Worm (Caenorhabditis elegans): ENCODE data around the gene ZK1307.9.

Gene ZK1307.9

DNA sequence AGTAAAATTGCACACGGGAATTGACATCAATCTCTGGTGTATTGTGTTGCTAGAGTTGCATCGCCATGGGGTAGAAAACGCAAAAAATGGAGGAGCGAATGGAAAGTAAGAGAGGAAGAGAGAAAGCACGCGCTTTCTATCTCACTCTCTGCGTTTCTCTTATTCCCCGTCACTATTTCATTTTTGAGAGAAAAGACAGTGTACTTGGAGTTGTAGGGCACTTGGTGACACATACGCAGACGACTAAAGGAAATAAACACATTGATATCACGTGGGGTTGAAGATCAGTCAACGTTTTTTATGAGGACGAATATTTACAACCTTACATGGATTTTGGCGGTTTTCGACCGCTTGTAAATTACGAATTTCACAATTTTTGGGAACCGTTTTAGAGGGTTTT, 45.9 kb upstream of the ZK1307.9 start (continued):
- TF ChIP-seq ceh-16 (tag; optimal IDR thresholded peaks at IDR 0.05) (no peak), ZK546.5 (tag; optimal IDR thresholded peaks at IDR 0.05) (no peak)

ce11 chrII:9604063-9604462, 45.2 kb upstream of the ZK1307.9 start:
- TF ChIP-seq aly-2 (tag; optimal IDR thresholded peaks at IDR 0.05) (no peak), nfya-1 (tag; optimal IDR thresholded peaks at IDR 0.05; ENCODE audit: insufficient read depth) (peak; percentile 3), ZK546.5 (tag; optimal IDR thresholded peaks at IDR 0.05) (no peak), tbx-2 (tag; optimal IDR thresholded peaks at IDR 0.05) (no peak), pha-4 (tag; optimal IDR thresholded peaks at IDR 0.05) (peak; percentile 18), ama-1 (optimal IDR thresholded peaks at IDR 0.05) (peak; percentile 35), nhr-237 (tag; optimal IDR thresholded peaks at IDR 0.05) (no peak), lin-39 (tag; optimal IDR thresholded peaks at IDR 0.05) (peak; percentile 34), elt-2 (tag; optimal IDR thresholded peaks at IDR 0.05) (peak; percentile 68), hmg-11 (tag; optimal IDR thresholded peaks at IDR 0.05) (no peak), pqm-1 (tag; optimal IDR thresholded peaks at IDR 0.05) (peak; percentile 87), unc-39 (tag; optimal IDR thresholded peaks at IDR 0.05) (no peak), lsy-12 (tag; optimal IDR thresholded peaks at IDR 0.05) (no peak), egl-27 (tag; optimal IDR thresholded peaks at IDR 0.05) (no peak), jun-1 (tag; optimal IDR thresholded peaks at IDR 0.05) (no peak)

- TF ChIP-seq pha-4 (tag; optimal IDR thresholded peaks at IDR 0.05) (peak; percentile 3), mml-1 (tag; optimal IDR thresholded peaks at IDR 0.05) (no peak), skn-1 (tag; optimal IDR thresholded peaks at IDR 0.05) (peak; percentile 18), elt-2 (tag; optimal IDR thresholded peaks at IDR 0.05) (peak; percentile 24), pqm-1 (tag; optimal IDR thresholded peaks at IDR 0.05) (peak; percentile 53), unc-39 (tag; optimal IDR thresholded peaks at IDR 0.05) (no peak)
Measured at ce11 chrII:9604685-9605084, 44.6 kb upstream of the ZK1307.9 start.

DNA sequence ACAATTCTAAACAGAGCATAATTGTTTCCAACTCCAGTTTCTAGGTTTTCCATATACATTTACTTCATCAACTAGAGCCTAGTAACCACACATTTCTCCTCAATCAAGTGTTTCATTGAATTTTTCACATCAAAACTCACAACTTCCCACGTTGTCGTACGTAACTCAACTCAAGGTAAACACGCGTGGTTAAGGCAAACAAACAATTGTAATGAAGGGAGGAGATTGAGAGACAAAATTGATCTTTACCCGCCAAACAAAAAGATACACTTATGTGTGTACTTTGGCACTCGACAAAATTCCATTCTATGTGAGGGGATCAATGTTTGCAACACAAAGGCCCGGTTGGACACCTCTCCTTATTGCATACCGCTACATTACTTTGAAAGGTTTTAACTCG, 44.0 kb upstream of the ZK1307.9 start, which contains the start of gene nhr-19:
Gene nhr-19 (minus strand): TSS at position 191 of the 400 bp plus-strand sequence.
- TF ChIP-seq nhr-11 (tag; optimal IDR thresholded peaks at IDR 0.05) = no peak
- TF ChIP-seq ZK546.5 (tag; optimal IDR thresholded peaks at IDR 0.05) = no peak
- peak; percentile 17 for TF ChIP-seq mdl-1 (tag; optimal IDR thresholded peaks at IDR 0.05)
- TF ChIP-seq ama-1 (optimal IDR thresholded peaks at IDR 0.05) = no peak
- peak; percentile 85 for TF ChIP-seq pha-4 (tag; optimal IDR thresholded peaks at IDR 0.05)
- no peak for TF ChIP-seq ztf-4 (tag; optimal IDR thresholded peaks at IDR 0.05)
- no peak for TF ChIP-seq eor-1 (tag; optimal IDR thresholded peaks at IDR 0.05)
- TF ChIP-seq nfya-1 (tag; optimal IDR thresholded peaks at IDR 0.05; ENCODE audit: insufficient read depth) = no peak

DNA sequence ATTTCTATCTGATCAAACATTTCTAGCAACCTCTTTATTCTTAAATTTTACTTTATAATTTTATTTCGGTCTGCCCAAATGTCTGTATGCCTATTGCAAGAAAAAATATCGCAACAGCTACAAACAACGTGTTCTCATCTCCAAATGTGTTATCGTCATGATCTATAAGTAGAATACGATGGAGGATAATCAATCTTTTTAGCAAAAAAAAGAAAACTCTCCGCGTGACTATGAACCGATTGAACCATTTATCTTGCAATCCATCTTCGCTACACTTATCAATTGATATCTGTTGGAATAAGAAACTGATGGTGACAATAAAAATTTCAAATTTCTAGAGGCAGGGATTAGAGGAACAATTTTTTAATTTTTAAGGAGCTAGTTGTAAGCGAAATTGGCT, 43.3 kb upstream of the ZK1307.9 start:
- TF ChIP-seq ama-1 (optimal IDR thresholded peaks at IDR 0.05) (no peak), eor-1 (tag; optimal IDR thresholded peaks at IDR 0.05) (no peak), nhr-23 (tag; optimal IDR thresholded peaks at IDR 0.05) (peak; percentile 30), elt-3 (tag; optimal IDR thresholded peaks at IDR 0.05) (no peak), lin-39 (tag; optimal IDR thresholded peaks at IDR 0.05) (no peak), elt-1 (tag; optimal IDR thresholded peaks at IDR 0.05) (peak; percentile 93), zag-1 (tag; optimal IDR thresholded peaks at IDR 0.05) (no peak), mml-1 (tag; optimal IDR thresholded peaks at IDR 0.05) (no peak), nhr-77 (tag; optimal IDR thresholded peaks at IDR 0.05) (no peak), nfya-1 (tag; optimal IDR thresholded peaks at IDR 0.05; ENCODE audit: insufficient read depth) (no peak), egl-5 (tag; optimal IDR thresholded peaks at IDR 0.05) (no peak), unc-39 (tag; optimal IDR thresholded peaks at IDR 0.05) (no peak), fos-1 (tag; optimal IDR thresholded peaks at IDR 0.05) (no peak)

ce11 chrII:9606485-9607036, 42.7 kb upstream of the ZK1307.9 start:
- TF ChIP-seq R02D3.7 (tag; optimal IDR thresholded peaks at IDR 0.05) = no peak
- peak; percentile 13 for TF ChIP-seq pha-4 (tag; optimal IDR thresholded peaks at IDR 0.05)
- TF ChIP-seq ama-1 (optimal IDR thresholded peaks at IDR 0.05) = peak; percentile 17
- TF ChIP-seq elt-2 (tag; optimal IDR thresholded peaks at IDR 0.05) = peak; percentile 20

DNA sequence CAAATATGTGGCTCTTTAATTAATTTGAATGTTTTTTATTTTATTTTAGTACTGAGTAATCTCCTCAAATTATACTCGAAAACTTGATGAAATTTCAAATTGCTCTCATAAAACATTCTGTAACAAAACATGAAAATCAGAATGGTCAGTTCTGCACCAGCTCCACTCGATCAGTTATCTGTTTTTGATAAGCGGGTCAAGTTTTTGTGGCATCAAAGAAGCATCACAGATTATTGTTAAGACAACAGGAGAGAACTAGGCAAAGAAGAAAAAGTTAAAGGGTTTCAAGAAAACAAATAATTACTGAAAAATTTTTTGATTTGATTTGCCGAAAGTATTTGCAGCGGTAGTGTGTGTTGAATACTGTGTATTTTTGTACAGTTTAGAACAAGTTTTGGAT, 42.2 kb upstream of the ZK1307.9 start:
- TF ChIP-seq pqm-1 (tag; optimal IDR thresholded peaks at IDR 0.05) (peak; percentile 44), nhr-237 (tag; optimal IDR thresholded peaks at IDR 0.05) (no peak), snpc-4 (tag; optimal IDR thresholded peaks at IDR 0.05) (no peak), elt-2 (tag; optimal IDR thresholded peaks at IDR 0.05) (peak; percentile 53), pha-4 (tag; optimal IDR thresholded peaks at IDR 0.05) (peak; percentile 6)
